Fruit fly (Drosophila melanogaster) whole organism, embryonic: ENCODE measurements around the gene CG46465.

Experiments used
- Blimp-1 ChIP-seq: fragments of 200-800 bp; sonication (Bioruptor generic); optimal IDR thresholded peaks from 3 replicates; lab custom pipeline; 2018; ENCODE audit warnings: missing biosample characterization, missing genetic modification characterization, mild to moderate bottlenecking, moderate library complexity, missing genetic modification reagents
- CG11695 ChIP-seq: fragments of 200-800 bp; sonication (Bioruptor generic); IDR thresholded peaks from 3 replicates; pipeline ENCODE4 v1.3.6; 2022; ENCODE audit warnings: missing biosample characterization, missing genetic modification characterization
- CG15479 ChIP-seq: fragments of 200-800 bp; sonication (Bioruptor generic); optimal IDR thresholded peaks from 3 replicates; lab custom pipeline; 2019; ENCODE audit warnings: missing biosample characterization, mild to moderate bottlenecking, missing genetic modification characterization, moderate library complexity
- CG1602 ChIP-seq: fragments of 200-800 bp; sonication (Bioruptor generic); optimal IDR thresholded peaks from 3 replicates; lab custom pipeline; 2016; ENCODE audit warnings: missing biosample characterization, missing genetic modification characterization
- CG16863 ChIP-seq: fragments of 200-800 bp; sonication (Bioruptor generic); optimal IDR thresholded peaks from 3 replicates; lab custom pipeline; 2016; ENCODE audit warnings: missing biosample characterization, missing genetic modification characterization
- CG1792 ChIP-seq: fragments of 200-800 bp; sonication (Bioruptor generic); optimal IDR thresholded peaks from 2 replicates; lab custom pipeline; 2016; ENCODE audit warnings: missing biosample characterization, missing genetic modification characterization
- CG18764 ChIP-seq: fragments of 200-800 bp; sonication (Bioruptor generic); optimal IDR thresholded peaks from 3 replicates; lab custom pipeline; 2016; ENCODE audit warnings: missing biosample characterization, missing genetic modification characterization
- CG2120 ChIP-seq: fragments of 200-800 bp; sonication (Bioruptor generic); optimal IDR thresholded peaks from 3 replicates; lab custom pipeline; 2016; ENCODE audit warnings: missing biosample characterization, missing genetic modification characterization
- CG2678 ChIP-seq: fragments of 200-800 bp; sonication (Bioruptor generic); optimal IDR thresholded peaks from 3 replicates; lab custom pipeline; 2019; ENCODE audit warnings: missing biosample characterization, mild to moderate bottlenecking, missing genetic modification characterization, moderate library complexity
- CG31388 ChIP-seq: fragments of 200-800 bp; sonication (Bioruptor generic); optimal IDR thresholded peaks from 2 replicates; lab custom pipeline; 2016; ENCODE audit warnings: missing biosample characterization, missing genetic modification characterization
- CG3163 ChIP-seq: fragments of 200-800 bp; sonication (Bioruptor generic); optimal IDR thresholded peaks from 3 replicates; lab custom pipeline; 2016; ENCODE audit warnings: missing biosample characterization, missing genetic modification characterization
- CG4282 ChIP-seq: fragments of 200-800 bp; sonication (Bioruptor generic); optimal IDR thresholded peaks from 2 replicates; lab custom pipeline; 2016; ENCODE audit warnings: missing biosample characterization, missing genetic modification characterization
- CG4404 ChIP-seq: fragments of 200-800 bp; sonication (Bioruptor generic); IDR thresholded peaks from 2 replicates; pipeline ENCODE4 v1.3.6; 2022; ENCODE audit warnings: missing biosample characterization, missing genetic modification characterization
- CG6813 ChIP-seq: fragments of 200-800 bp; sonication (Bioruptor generic); optimal IDR thresholded peaks from 2 replicates; lab custom pipeline; 2017; ENCODE audit warnings: missing biosample characterization, missing genetic modification characterization, mild to moderate bottlenecking, moderate library complexity, missing genetic modification reagents
- CG7963 ChIP-seq: fragments of 200-800 bp; sonication (Bioruptor generic); IDR thresholded peaks from 3 replicates; pipeline ENCODE4 v1.3.6; 2022; ENCODE audit warnings: missing biosample characterization, missing genetic modification characterization; ENCODE audit not compliant: partially characterized antibody
- CG8290 ChIP-seq, 3 experiments: fragments of 200-800 bp; sonication (Bioruptor generic); optimal IDR thresholded peaks; 2 replicates each; lab custom pipeline; 2016 to 2019; ENCODE audit warnings: missing biosample characterization in 3 of 3, missing genetic modification characterization in 3 of 3, mild to moderate bottlenecking in 2 of 3, moderate library complexity in 1 of 3
- Chrac-16 ChIP-seq: fragments of 200-800 bp; sonication (Bioruptor generic); optimal IDR thresholded peaks from 3 replicates; lab custom pipeline; 2016; ENCODE audit warnings: missing biosample characterization, missing genetic modification characterization
- Dp ChIP-seq: fragments of 200-800 bp; sonication (Bioruptor generic); optimal IDR thresholded peaks from 2 replicates; lab custom pipeline; 2018; ENCODE audit warnings: missing biosample characterization, mild to moderate bottlenecking, missing genetic modification characterization, moderate library complexity
- Drgx ChIP-seq: fragments of 200-800 bp; sonication (Bioruptor generic); IDR thresholded peaks from 2 replicates; pipeline ENCODE4 v1.3.6; 2022; ENCODE audit warnings: missing biosample characterization, missing genetic modification characterization
- Eip74EF ChIP-seq, 2 experiments: fragments of 200-800 bp in 1 of 2; fragments of >200 bp in 1 of 2; sonication (Bioruptor generic) in 1 of 2; optimal IDR thresholded peaks; 2 replicates each; lab custom pipeline; 2017 to 2019; ENCODE audit warnings: missing biosample characterization in 2 of 2, missing genetic modification characterization in 2 of 2, mild to moderate bottlenecking in 1 of 2, moderate library complexity in 1 of 2
- Gug ChIP-seq: fragments of 200-800 bp; sonication (Bioruptor generic); IDR thresholded peaks from 4 replicates; pipeline ENCODE4 v1.3.6; 2022; ENCODE audit warnings: missing biosample characterization, missing genetic modification characterization
- Hr3 ChIP-seq: fragments of 200-800 bp; sonication (Bioruptor generic); optimal IDR thresholded peaks from 3 replicates; lab custom pipeline; 2016; ENCODE audit warnings: missing biosample characterization, missing genetic modification characterization
- Hr51 ChIP-seq, 2 experiments: fragments of 200-800 bp; sonication (Bioruptor generic); optimal IDR thresholded peaks; 2 replicates in 1 of 2; 3 replicates in 1 of 2; lab custom pipeline; 2016 to 2018; ENCODE audit warnings: missing biosample characterization in 2 of 2, missing genetic modification characterization in 2 of 2, mild to moderate bottlenecking in 1 of 2, moderate library complexity in 1 of 2
- NC2α ChIP-seq: fragments of 200-800 bp; sonication (Bioruptor generic); optimal IDR thresholded peaks from 2 replicates; lab custom pipeline; 2016; ENCODE audit warnings: missing biosample characterization, missing genetic modification characterization
- Nf-YB ChIP-seq: fragments of 200-800 bp; sonication (Bioruptor generic); optimal IDR thresholded peaks from 3 replicates; lab custom pipeline; 2019; ENCODE audit warnings: missing biosample characterization, mild to moderate bottlenecking, missing genetic modification characterization, moderate library complexity
- NfI ChIP-seq: fragments of 200-800 bp; sonication (Bioruptor generic); optimal IDR thresholded peaks from 3 replicates; lab custom pipeline; 2018; ENCODE audit warnings: missing biosample characterization, mild to moderate bottlenecking, missing genetic modification characterization, moderate library complexity
- Poxn ChIP-seq: fragments of 200-800 bp; sonication (Bioruptor generic); IDR thresholded peaks from 2 replicates; pipeline ENCODE4 v1.3.6; 2022; ENCODE audit warnings: missing biosample characterization, missing genetic modification characterization
- Scr ChIP-seq: fragments of 200-800 bp; sonication (Bioruptor generic); IDR thresholded peaks from 2 replicates; pipeline ENCODE4 v1.3.6; 2022; ENCODE audit warnings: missing biosample characterization, missing genetic modification characterization; ENCODE audit not compliant: partially characterized antibody
- Six4 ChIP-seq: fragments of 200-800 bp; sonication (Bioruptor generic); optimal IDR thresholded peaks from 2 replicates; lab custom pipeline; 2016; ENCODE audit warnings: missing biosample characterization, missing genetic modification characterization
- Ssrp ChIP-seq: fragments of 200-800 bp; sonication (Bioruptor generic); optimal IDR thresholded peaks from 2 replicates; lab custom pipeline; 2018; ENCODE audit warnings: missing biosample characterization, mild to moderate bottlenecking, missing genetic modification characterization, moderate library complexity
- ase ChIP-seq: fragments of 200-800 bp; sonication (Bioruptor generic); IDR thresholded peaks from 3 replicates; pipeline ENCODE4 v1.3.6; 2022; ENCODE audit warnings: missing biosample characterization, missing genetic modification characterization
- br ChIP-seq: fragments of >200 bp; optimal IDR thresholded peaks from 2 replicates; lab custom pipeline; 2017
- caup ChIP-seq: fragments of 200-800 bp; sonication (Bioruptor generic); optimal IDR thresholded peaks from 3 replicates; lab custom pipeline; 2017; ENCODE audit warnings: missing biosample characterization, mild to moderate bottlenecking, missing genetic modification characterization, moderate library complexity; ENCODE audit not compliant: severe bottlenecking
- chinmo ChIP-seq: fragments of 200-800 bp; sonication (Bioruptor generic); IDR thresholded peaks from 4 replicates; pipeline ENCODE4 v1.3.6; 2022; ENCODE audit warnings: missing biosample characterization, missing genetic modification characterization; ENCODE audit not compliant: partially characterized antibody
- croc ChIP-seq: fragments of 200-800 bp; sonication (Bioruptor generic); conservative IDR thresholded peaks from 3 replicates; pipeline ENCODE4 v1.3.6; 2022; ENCODE audit warnings: missing biosample characterization, missing genetic modification characterization
- crp ChIP-seq, 2 experiments: fragments of 200-800 bp; sonication (Bioruptor generic); optimal IDR thresholded peaks; 2 replicates in 1 of 2; 3 replicates in 1 of 2; lab custom pipeline; 2017; ENCODE audit warnings: missing biosample characterization in 2 of 2, missing genetic modification characterization in 2 of 2, mild to moderate bottlenecking in 1 of 2, moderate library complexity in 1 of 2
- dan ChIP-seq: fragments of 200-800 bp; sonication (Bioruptor generic); IDR thresholded peaks from 2 replicates; pipeline ENCODE4 v1.3.6; 2022; ENCODE audit warnings: missing biosample characterization, missing genetic modification characterization
- fd64A ChIP-seq: fragments of 200-800 bp; sonication (Bioruptor generic); optimal IDR thresholded peaks from 3 replicates; lab custom pipeline; 2018; ENCODE audit warnings: missing biosample characterization, mild to moderate bottlenecking, missing genetic modification characterization
- fd96Cb ChIP-seq: fragments of 200-800 bp; sonication (Bioruptor generic); optimal IDR thresholded peaks from 2 replicates; lab custom pipeline; 2018; ENCODE audit warnings: missing biosample characterization, mild to moderate bottlenecking, missing genetic modification characterization, moderate library complexity
- hth ChIP-seq: fragments of >200 bp; optimal IDR thresholded peaks from 2 replicates; lab custom pipeline; 2017; ENCODE audit warnings: inconsistent platforms
- ind ChIP-seq: fragments of 200-800 bp; sonication (Bioruptor generic); optimal IDR thresholded peaks from 3 replicates; lab custom pipeline; 2016; ENCODE audit warnings: missing biosample characterization, missing genetic modification characterization
- jing ChIP-seq: fragments of 200-800 bp; sonication (Bioruptor generic); optimal IDR thresholded peaks from 2 replicates; lab custom pipeline; 2018; ENCODE audit warnings: missing biosample characterization, mild to moderate bottlenecking, missing genetic modification characterization
- lbe ChIP-seq: fragments of 200-800 bp; sonication (Bioruptor generic); optimal IDR thresholded peaks from 2 replicates; lab custom pipeline; 2016; ENCODE audit warnings: missing biosample characterization, mild to moderate bottlenecking, missing genetic modification characterization
- lilli ChIP-seq: fragments of 200-800 bp; sonication (Bioruptor generic); optimal IDR thresholded peaks from 3 replicates; lab custom pipeline; 2016; ENCODE audit warnings: missing biosample characterization, missing genetic modification characterization
- lmd ChIP-seq: fragments of 200-800 bp; sonication (Bioruptor generic); IDR thresholded peaks from 2 replicates; pipeline ENCODE4 v1.3.6; 2022; ENCODE audit warnings: missing biosample characterization, missing genetic modification characterization
- peb ChIP-seq: fragments of 200-800 bp; sonication (Bioruptor generic); IDR thresholded peaks from 2 replicates; pipeline ENCODE4 v1.3.6; 2022; ENCODE audit warnings: missing biosample characterization, missing genetic modification characterization
- row ChIP-seq: fragments of 200-800 bp; sonication (Bioruptor generic); IDR thresholded peaks from 3 replicates; pipeline ENCODE4 v1.3.6; 2022; ENCODE audit warnings: missing biosample characterization, missing genetic modification characterization
- scrt ChIP-seq: fragments of 200-800 bp; sonication (Bioruptor generic); optimal IDR thresholded peaks from 2 replicates; lab custom pipeline; 2018; ENCODE audit warnings: missing biosample characterization, mild to moderate bottlenecking, missing genetic modification characterization, moderate library complexity
- sisA ChIP-seq: fragments of 200-800 bp; sonication (Bioruptor generic); IDR thresholded peaks from 2 replicates; pipeline ENCODE4 v1.3.6; 2022; ENCODE audit warnings: missing biosample characterization, missing genetic modification characterization
- unc-4 ChIP-seq: fragments of 200-800 bp; sonication (Bioruptor generic); IDR thresholded peaks from 2 replicates; pipeline ENCODE4 v1.3.6; 2022; ENCODE audit warnings: missing biosample characterization, missing genetic modification characterization; ENCODE audit not compliant: partially characterized antibody

Gene CG46465

DNA sequence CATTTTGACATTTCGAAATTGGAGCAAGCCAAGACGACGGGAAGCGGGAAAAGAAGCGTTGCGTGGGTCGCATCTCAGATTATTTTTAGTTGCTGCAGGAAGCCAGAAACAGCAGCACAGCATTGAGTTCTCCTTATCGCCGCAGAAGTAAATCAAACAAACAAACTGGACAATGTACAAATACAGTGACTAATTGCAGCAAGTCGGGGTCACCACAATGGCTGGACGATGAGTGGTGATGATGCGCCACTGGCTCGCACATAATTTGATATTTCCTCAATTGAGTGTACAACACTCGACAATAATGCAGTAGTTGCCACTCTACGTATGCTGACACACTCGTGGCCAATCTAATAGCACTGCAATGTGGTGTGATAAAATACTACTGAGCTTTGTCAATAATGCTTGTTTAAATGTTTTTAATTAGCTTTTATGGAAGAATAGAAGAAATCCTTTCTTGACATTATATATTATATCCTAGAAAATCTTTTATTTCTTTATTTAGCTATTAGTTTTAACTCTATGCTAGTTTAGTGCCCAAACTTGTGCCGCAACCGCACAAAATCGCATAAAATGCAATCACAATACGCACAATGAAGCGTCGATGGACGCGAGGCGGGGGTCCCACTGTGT is 10.2 kb upstream of the CG46465 start (continued):
- TF ChIP-seq Drgx (GFP tag; lab: Robert Waterston, UW) = peak; percentile 85
- TF ChIP-seq ase = no peak
- TF ChIP-seq scrt = no peak
- no peak for TF ChIP-seq CG8290 (GFP tag; optimal IDR thresholded peaks at IDR 0.05; lab: Kevin White, UChicago)
- TF ChIP-seq CG8290 (tag; optimal IDR thresholded peaks at IDR 0.05; lab: Kevin White, UChicago) = no peak
- TF ChIP-seq lilli = no peak
- peak; percentile 48 for TF ChIP-seq fd96Cb (tag; lab: Kevin White, UChicago)
- no peak for TF ChIP-seq CG15479 (GFP tag; lab: Kevin White, UChicago)
- TF ChIP-seq fd64A = no peak
- TF ChIP-seq Eip74EF (GFP tag; optimal IDR thresholded peaks at IDR 0.05; lab: Kevin White, UChicago) = peak; percentile 10 to 60
- no peak for TF ChIP-seq CG4404 (GFP tag; lab: Robert Waterston, UW)
- TF ChIP-seq Nf-YB (GFP tag; lab: Kevin White, UChicago) = peak; percentile 5
- TF ChIP-seq lbe (GFP tag; lab: Kevin White, UChicago) = no peak
- no peak for TF ChIP-seq CG4282 (GFP tag; lab: Kevin White, UChicago)
- peak; percentile 52 for TF ChIP-seq row (GFP tag; lab: Robert Waterston, UW)
- TF ChIP-seq Chrac-16 (GFP tag; lab: Kevin White, UChicago) = no peak
- no peak for TF ChIP-seq crp (GFP tag; optimal IDR thresholded peaks at IDR 0.05; lab: Kevin White, UChicago)
- no peak for TF ChIP-seq hth (lab: Kevin White, UChicago)
- TF ChIP-seq chinmo (GFP tag; lab: Robert Waterston, UW) = no peak
- no peak for TF ChIP-seq NC2α (GFP tag; lab: Kevin White, UChicago)
- no peak for TF ChIP-seq caup (GFP tag; lab: Kevin White, UChicago)
- no peak for TF ChIP-seq dan (GFP tag; lab: Robert Waterston, UW)
- no peak for TF ChIP-seq CG6813
- TF ChIP-seq jing (GFP tag; lab: Kevin White, UChicago) = no peak
- peak; percentile 1 for TF ChIP-seq ind
- TF ChIP-seq CG7963 (GFP tag; lab: Robert Waterston, UW) = no peak
- TF ChIP-seq CG2678 (tag; lab: Kevin White, UChicago) = peak; percentile 42
- no peak for TF ChIP-seq Gug (GFP tag; lab: Robert Waterston, UW)
- no peak for TF ChIP-seq br (lab: Kevin White, UChicago)
- no peak for TF ChIP-seq CG16863 (GFP tag; lab: Kevin White, UChicago)
- TF ChIP-seq CG18764 (GFP tag; lab: Kevin White, UChicago) = no peak
- TF ChIP-seq Dp (GFP tag; lab: Kevin White, UChicago) = no peak
- TF ChIP-seq Scr (GFP tag; lab: Robert Waterston, UW) = no peak
- TF ChIP-seq peb (GFP tag; lab: Robert Waterston, UW) = no peak
- TF ChIP-seq CG1792 (GFP tag; lab: Kevin White, UChicago) = no peak
- peak in 1 of 2 experiments; percentile 58 for TF ChIP-seq Hr51 (GFP tag; optimal IDR thresholded peaks at IDR 0.05; lab: Kevin White, UChicago)
- TF ChIP-seq croc (GFP tag; lab: Robert Waterston, UW) = no peak
- peak; percentile 31 for TF ChIP-seq Ssrp (tag; lab: Kevin White, UChicago)
- TF ChIP-seq CG1602 (GFP tag; lab: Kevin White, UChicago) = peak; percentile 7
- no peak for TF ChIP-seq CG3163 (GFP tag; lab: Kevin White, UChicago)
- no peak for TF ChIP-seq NfI (GFP tag; lab: Kevin White, UChicago)
- TF ChIP-seq CG11695 = 0 out of 3 replicates have a peak, but pooled peaks have one; percentile 33
- TF ChIP-seq Hr3 (GFP tag; lab: Kevin White, UChicago) = peak; percentile 11
- peak; percentile 54 for TF ChIP-seq Blimp-1 (GFP tag; lab: Kevin White, UChicago)
- TF ChIP-seq unc-4 (GFP tag; lab: Robert Waterston, UW) = no peak
- TF ChIP-seq CG31388 (GFP tag; lab: Kevin White, UChicago) = no peak
- peak; percentile 48 for TF ChIP-seq lmd (GFP tag; lab: Robert Waterston, UW)
- TF ChIP-seq Six4 (GFP tag; lab: Kevin White, UChicago) = no peak
- no peak for TF ChIP-seq sisA
- no peak for TF ChIP-seq Poxn (GFP tag; lab: Robert Waterston, UW)
- TF ChIP-seq CG2120 (GFP tag; lab: Kevin White, UChicago) = no peak
